Worm (Caenorhabditis elegans): ENCODE results near the gene unc-96.
A peak's percentile ranks its signal among the peaks of the same experiment; 100 is the strongest.

Gene unc-96

ce11 chrX:637588-637987, 16.5 kb upstream of the unc-96 start:
- TF ChIP-seq skn-1 (tag; optimal IDR thresholded peaks at IDR 0.05), result no peak
- TF ChIP-seq fos-1 (tag; optimal IDR thresholded peaks at IDR 0.05), result peak; percentile 28

ce11 chrX:636893-637292, 15.8 kb upstream of the unc-96 start, which contains the start of gene pha-2:
TSS of gene pha-2 (minus strand) at chrX:636993.
- no peak for TF ChIP-seq sem-4 (tag; optimal IDR thresholded peaks at IDR 0.05)

- TF ChIP-seq elt-1 (tag; optimal IDR thresholded peaks at IDR 0.05), result no peak
- TF ChIP-seq ZK546.5 (tag; optimal IDR thresholded peaks at IDR 0.05), result no peak
- no peak for TF ChIP-seq lin-39 (tag; optimal IDR thresholded peaks at IDR 0.05)
- TF ChIP-seq ceh-82 (tag; optimal IDR thresholded peaks at IDR 0.05), result no peak
- no peak for TF ChIP-seq R02D3.7 (tag; optimal IDR thresholded peaks at IDR 0.05)
- TF ChIP-seq ztf-11 (tag; optimal IDR thresholded peaks at IDR 0.05), result no peak
- TF ChIP-seq lin-11 (tag; optimal IDR thresholded peaks at IDR 0.05), result no peak
- TF ChIP-seq nhr-77 (tag; optimal IDR thresholded peaks at IDR 0.05), result no peak
- no peak for TF ChIP-seq nhr-21 (tag; optimal IDR thresholded peaks at IDR 0.05)
- no peak for TF ChIP-seq mdl-1 (tag; optimal IDR thresholded peaks at IDR 0.05)
- TF ChIP-seq gmeb-1 (tag; optimal IDR thresholded peaks at IDR 0.05), result no peak
- no peak for TF ChIP-seq Y55F3AM.14 (GFP tag; optimal IDR thresholded peaks at IDR 0.05)
- TF ChIP-seq F13H6.1 (tag; optimal IDR thresholded peaks at IDR 0.05), result no peak
- no peak for TF ChIP-seq lsy-2 (tag; optimal IDR thresholded peaks at IDR 0.05)
- TF ChIP-seq egl-27 (tag; optimal IDR thresholded peaks at IDR 0.05), result no peak
These were observed 8.0 kb upstream of the unc-96 start, which contains the start of gene M6.4 for ce11 chrX:629134-629533. TSS of gene M6.4 (plus strand) at chrX:629188.

DNA sequence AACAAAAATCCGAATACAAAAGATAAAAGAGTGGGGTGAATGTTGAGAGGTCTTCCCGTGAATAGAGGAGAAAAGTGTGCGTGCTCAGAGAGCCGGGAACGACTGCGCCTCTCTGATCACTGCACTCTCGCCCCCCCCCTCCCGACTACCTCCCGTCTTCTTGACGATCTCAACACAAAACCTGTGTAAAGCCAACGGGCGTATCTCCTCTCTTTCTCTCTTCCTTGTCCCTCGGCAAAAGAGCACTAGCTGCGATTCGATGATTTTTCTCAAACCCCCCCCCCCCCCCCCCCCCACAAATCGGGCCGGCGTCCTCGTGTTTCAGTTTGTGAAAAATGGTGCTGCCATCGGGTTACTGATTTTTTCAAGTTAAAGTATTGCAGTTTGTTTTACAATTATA, 598 bp upstream of the unc-96 start:
- TF ChIP-seq mab-5 (tag; optimal IDR thresholded peaks at IDR 0.05) (no peak), unc-55 (GFP tag; optimal IDR thresholded peaks at IDR 0.05) (no peak), lin-11 (tag; optimal IDR thresholded peaks at IDR 0.05) (no peak), ztf-4 (tag; optimal IDR thresholded peaks at IDR 0.05) (no peak), ztf-1 (GFP tag; conservative IDR thresholded peaks at IDR 0.05) (no peak), nhr-237 (tag; optimal IDR thresholded peaks at IDR 0.05) (no peak), ceh-16 (tag; optimal IDR thresholded peaks at IDR 0.05) (no peak), blmp-1 (tag; optimal IDR thresholded peaks at IDR 0.05; ENCODE audit: insufficient read depth) (no peak), sma-3 (GFP tag; optimal IDR thresholded peaks at IDR 0.05) (no peak), sma-9 (GFP tag; optimal IDR thresholded peaks at IDR 0.05) (no peak), sma-9 (tag; optimal IDR thresholded peaks at IDR 0.05) (no peak)

DNA sequence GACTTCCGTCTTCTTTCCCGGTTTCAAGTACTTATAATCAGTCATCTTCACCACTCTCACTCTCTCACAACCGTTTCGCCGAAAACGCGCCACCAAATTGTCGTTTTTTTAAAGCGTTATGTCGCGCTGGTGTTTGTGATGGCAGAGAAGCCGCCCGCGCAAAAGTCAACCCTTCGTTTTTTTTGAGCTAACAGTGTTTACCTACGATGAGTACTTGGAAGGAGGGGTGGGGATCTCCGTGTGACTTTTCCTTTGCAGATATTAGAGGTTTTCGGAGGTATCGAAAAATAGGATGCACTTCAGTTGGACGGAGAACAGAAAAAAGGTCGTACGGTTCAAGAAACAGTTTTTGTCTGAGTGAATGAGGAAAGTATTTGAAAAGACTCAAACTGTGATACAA, 3.4 kb downstream of the unc-96 start:
- TF ChIP-seq F13H6.1 (tag; optimal IDR thresholded peaks at IDR 0.05) (peak; percentile 34), fos-1 (tag; optimal IDR thresholded peaks at IDR 0.05) (no peak)

- TF ChIP-seq nhr-10 (tag; optimal IDR thresholded peaks at IDR 0.05) (no peak), nhr-11 (tag; optimal IDR thresholded peaks at IDR 0.05) (no peak), snpc-4 (tag; optimal IDR thresholded peaks at IDR 0.05) (peak; percentile 29), unc-39 (tag; optimal IDR thresholded peaks at IDR 0.05) (no peak), mdl-1 (tag; optimal IDR thresholded peaks at IDR 0.05) (no peak)
These were observed 8.3 kb downstream of the unc-96 start for ce11 chrX:612783-613182.

ce11 chrX:609553-609952, 11.5 kb downstream of the unc-96 start:
- TF ChIP-seq nhr-25 (tag; optimal IDR thresholded peaks at IDR 0.05) (no peak), unc-62 (GFP tag; optimal IDR thresholded peaks at IDR 0.05) (no peak), dmd-4 (tag; optimal IDR thresholded peaks at IDR 0.05) (no peak), lsy-2 (tag; optimal IDR thresholded peaks at IDR 0.05) (no peak), nhr-237 (tag; optimal IDR thresholded peaks at IDR 0.05) (no peak), nhr-6 (tag; optimal IDR thresholded peaks at IDR 0.05) (no peak), ceh-16 (tag; optimal IDR thresholded peaks at IDR 0.05) (no peak), nhr-10 (tag; optimal IDR thresholded peaks at IDR 0.05) (no peak), elt-3 (tag; optimal IDR thresholded peaks at IDR 0.05) (no peak), lin-11 (tag; optimal IDR thresholded peaks at IDR 0.05) (no peak), lin-13 (GFP tag; optimal IDR thresholded peaks at IDR 0.05) (no peak), egl-27 (tag; optimal IDR thresholded peaks at IDR 0.05) (no peak), ama-1 (optimal IDR thresholded peaks at IDR 0.05) (no peak)
